Worm (Caenorhabditis elegans) whole organism, mixed stage, embryonic: ENCODE measurements around the gene npr-1.

ENCODE experiments used
- bed-3 ChIP-seq: fragments of 200-800 bp; sonication (Bioruptor generic); optimal IDR thresholded peaks from 3 replicates; lab custom pipeline; 2018; ENCODE audit warnings: mild to moderate bottlenecking, missing genetic modification characterization, moderate library complexity, missing compliant biosample characterization
- ceh-39 ChIP-seq: fragments of 150-350 bp; optimal IDR thresholded peaks from 2 replicates; lab custom pipeline; 2014; ENCODE audit warnings: missing biosample characterization, missing genetic modification characterization
- ceh-43 ChIP-seq: fragments of 200-800 bp; sonication (Bioruptor generic); optimal IDR thresholded peaks from 2 replicates; lab custom pipeline; 2018; ENCODE audit warnings: mild to moderate bottlenecking, missing genetic modification characterization, moderate library complexity, missing compliant biosample characterization
- cnd-1 ChIP-seq: fragments of 200-800 bp; sonication (Bioruptor generic); optimal IDR thresholded peaks from 2 replicates; lab custom pipeline; 2018; ENCODE audit warnings: mild to moderate bottlenecking, missing genetic modification characterization, missing compliant biosample characterization
- elt-1 ChIP-seq: sonication (generic microtip); optimal IDR thresholded peaks from 2 replicates; lab custom pipeline; 2017; ENCODE audit warnings: missing genetic modification characterization, mild to moderate bottlenecking, missing compliant biosample characterization, antibody characterized with exemption, moderate library complexity, borderline replicate concordance; ENCODE audit not compliant: insufficient read depth
- elt-3 ChIP-seq: fragments of 150-350 bp; optimal IDR thresholded peaks from 2 replicates; lab custom pipeline; 2014; ENCODE audit warnings: missing biosample characterization, missing genetic modification characterization
- nhr-237 ChIP-seq: fragments of 150-350 bp; optimal IDR thresholded peaks from 2 replicates; lab custom pipeline; 2014; ENCODE audit warnings: missing biosample characterization, missing genetic modification characterization
- nhr-76 ChIP-seq: sonication (generic microtip); optimal IDR thresholded peaks from 2 replicates; lab custom pipeline; 2017; ENCODE audit warnings: missing biosample characterization, missing genetic modification characterization
- snpc-4 ChIP-seq: fragments of 150-350 bp; optimal IDR thresholded peaks from 2 replicates; lab custom pipeline; 2014; ENCODE audit warnings: missing biosample characterization, missing genetic modification characterization
- sptf-1 ChIP-seq: sonication (generic microtip); optimal IDR thresholded peaks from 2 replicates; lab custom pipeline; 2017; ENCODE audit warnings: mild to moderate bottlenecking, missing genetic modification characterization, moderate library complexity, missing compliant biosample characterization
- unc-62 ChIP-seq: fragments of 150-350 bp; optimal IDR thresholded peaks from 2 replicates; lab custom pipeline; 2014; ENCODE audit warnings: missing biosample characterization, missing genetic modification reagents, missing genetic modification characterization
- zip-8 ChIP-seq: fragments of 150-350 bp; optimal IDR thresholded peaks from 2 replicates; lab custom pipeline; 2014; ENCODE audit warnings: missing biosample characterization, missing genetic modification characterization
- ztf-11 ChIP-seq: fragments of 150-350 bp; optimal IDR thresholded peaks from 2 replicates; lab custom pipeline; 2014; ENCODE audit warnings: missing biosample characterization, missing genetic modification characterization

- no peak for TF ChIP-seq elt-1 (tag; lab: Kevin White, UChicago)
- no peak for TF ChIP-seq ztf-11 (tag; lab: Kevin White, UChicago)
- no peak for TF ChIP-seq bed-3 (GFP tag; lab: Kevin White, UChicago)
- TF ChIP-seq unc-62 = no peak
- TF ChIP-seq snpc-4 (tag; lab: Kevin White, UChicago) = no peak
- no peak for TF ChIP-seq cnd-1
- no peak for TF ChIP-seq sptf-1
- no peak for TF ChIP-seq nhr-237 (tag; lab: Kevin White, UChicago)
- no peak for TF ChIP-seq ceh-39 (tag; lab: Kevin White, UChicago)
- TF ChIP-seq nhr-76 (tag; lab: Kevin White, UChicago) = no peak
- no peak for TF ChIP-seq ceh-43 (GFP tag; lab: Kevin White, UChicago)
- no peak for TF ChIP-seq elt-3 (tag; lab: Kevin White, UChicago)
- TF ChIP-seq zip-8 (tag; lab: Kevin White, UChicago) = no peak
Observed at ce11 chrX:4787525-4787924, 17.7 kb upstream of the npr-1 start.
